Fruit fly (Drosophila melanogaster) Kc167 (cell line): ENCODE results near the gene CG33795.

Experiments used
- Myc ChIP-seq: fragments of >200 bp; optimal IDR thresholded peaks from 2 replicates; lab custom pipeline; 2017; ENCODE audit warnings: missing external identifiers
- Sin3A ChIP-seq: fragments of >200 bp; optimal IDR thresholded peaks from 2 replicates; lab custom pipeline; 2018; ENCODE audit warnings: missing external identifiers
- h ChIP-seq: fragments of >200 bp; optimal IDR thresholded peaks from 3 replicates; lab custom pipeline; 2018; ENCODE audit warnings: missing external identifiers
- insv ChIP-seq: fragments of >200 bp; optimal IDR thresholded peaks from 3 replicates; lab custom pipeline; 2018; ENCODE audit warnings: missing external identifiers
- psq ChIP-seq: fragments of >200 bp; optimal IDR thresholded peaks from 2 replicates; lab custom pipeline; 2017; ENCODE audit warnings: missing external identifiers
- ttk ChIP-seq: sonication (Bioruptor generic); optimal IDR thresholded peaks from 2 replicates; lab custom pipeline; 2017; ENCODE audit warnings: missing external identifiers

The CG33795 gene

DNA sequence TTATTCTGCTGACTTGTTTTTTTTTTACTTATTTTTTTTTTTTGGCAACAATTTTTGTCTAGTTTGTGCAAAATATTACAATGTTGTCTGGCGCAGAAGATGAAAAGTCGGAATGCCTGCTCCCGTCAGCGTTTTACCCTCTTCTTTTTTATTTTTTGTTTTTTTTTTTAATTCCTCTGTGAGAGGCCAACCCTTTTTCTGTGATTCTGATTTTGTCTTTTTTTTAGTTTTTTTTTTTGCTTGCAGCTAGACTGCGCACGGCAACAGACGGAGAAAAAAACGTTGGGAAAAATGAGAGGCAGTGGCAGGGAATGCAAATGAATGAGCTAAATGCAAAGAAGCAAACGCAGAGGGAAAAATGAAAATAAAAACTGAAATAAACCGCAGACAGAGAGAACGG lies 18.1 kb downstream of the CG33795 start:
- TF ChIP-seq ttk (lab: Kevin White, UChicago), result no peak
- no peak for TF ChIP-seq psq (lab: Kevin White, UChicago)
- TF ChIP-seq h, result no peak
- TF ChIP-seq insv (lab: Kevin White, UChicago), result no peak
- no peak for TF ChIP-seq Sin3A (lab: Kevin White, UChicago)

DNA sequence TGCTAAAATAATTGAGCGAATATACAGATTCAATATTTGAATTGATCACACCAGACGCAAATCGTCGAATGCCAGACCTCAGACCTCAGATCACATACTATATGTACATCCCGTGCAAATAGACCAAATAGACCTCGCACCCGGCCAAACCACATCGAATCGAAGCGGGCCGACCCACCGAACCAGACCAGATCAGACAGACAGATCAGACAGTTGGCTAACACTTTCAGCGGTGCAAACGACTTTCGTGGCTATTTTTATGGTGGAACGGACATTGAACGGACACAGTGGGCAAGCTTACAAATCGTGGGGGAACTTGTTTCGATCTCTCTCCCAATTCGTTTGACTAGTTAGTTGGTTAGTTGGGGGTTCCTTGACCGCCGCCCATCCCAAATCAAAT lies 19.4 kb downstream of the CG33795 start:
- TF ChIP-seq psq (lab: Kevin White, UChicago), result no peak
- TF ChIP-seq ttk (lab: Kevin White, UChicago), result no peak
- TF ChIP-seq Sin3A (lab: Kevin White, UChicago), result no peak
- TF ChIP-seq insv (lab: Kevin White, UChicago), result no peak
- no peak for TF ChIP-seq Myc
- TF ChIP-seq h, result no peak

DNA sequence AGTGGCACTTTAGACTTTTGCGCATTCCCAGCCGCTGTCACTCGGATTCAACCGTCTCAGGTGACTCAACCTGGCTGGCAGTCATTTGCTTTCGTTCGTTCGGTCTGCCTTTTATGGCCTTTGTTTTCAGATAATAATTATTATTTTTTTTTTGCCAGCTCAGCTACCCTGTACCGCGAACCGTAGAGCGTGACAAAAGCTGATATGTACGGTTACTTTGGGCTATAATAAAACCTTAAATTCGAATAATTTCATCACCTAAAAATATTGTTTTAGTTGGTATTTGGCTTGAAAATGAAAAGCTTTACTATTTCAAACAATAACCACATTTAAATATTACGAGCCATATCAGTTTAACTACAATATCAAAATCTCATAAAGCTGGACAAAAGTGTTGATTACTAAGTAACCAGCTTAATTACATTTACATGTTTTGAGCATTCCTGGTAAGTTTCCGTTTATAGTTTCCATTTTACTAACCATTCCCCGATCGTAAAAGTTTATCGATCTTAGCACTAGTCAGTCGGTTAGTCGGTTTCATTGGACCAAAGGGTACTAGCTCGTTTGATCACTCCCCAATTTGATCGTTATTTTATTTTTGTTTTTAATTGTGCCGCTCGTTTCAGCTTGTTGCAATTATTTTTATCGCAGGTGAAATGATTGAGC lies 20.2 kb downstream of the CG33795 start:
- TF ChIP-seq h, result no peak
- no peak for TF ChIP-seq Myc
- no peak for TF ChIP-seq psq (lab: Kevin White, UChicago)
- TF ChIP-seq Sin3A (lab: Kevin White, UChicago), result no peak
- TF ChIP-seq ttk (lab: Kevin White, UChicago), result no peak
- TF ChIP-seq insv (lab: Kevin White, UChicago), result no peak

DNA sequence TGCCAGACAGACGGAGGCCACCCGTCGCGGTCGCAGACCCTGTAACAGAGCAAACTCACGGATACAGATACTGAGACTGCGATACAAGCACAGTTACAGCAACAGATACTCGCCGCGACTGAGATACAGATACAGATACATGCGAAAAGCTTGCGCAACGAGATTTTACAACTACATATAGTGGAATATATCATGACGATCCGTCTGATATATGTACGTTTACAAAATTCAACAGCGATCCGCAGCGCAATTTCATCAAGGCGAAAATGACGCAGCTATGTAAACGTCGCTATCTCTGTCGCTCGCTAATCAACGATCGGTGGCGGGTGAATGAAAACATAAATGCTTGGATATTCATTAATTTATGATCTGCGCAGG lies 21.0 kb downstream of the CG33795 start:
- TF ChIP-seq Sin3A (lab: Kevin White, UChicago) (no peak), Myc (no peak), ttk (lab: Kevin White, UChicago) (no peak), h (no peak), insv (lab: Kevin White, UChicago) (no peak), psq (lab: Kevin White, UChicago) (no peak)

DNA sequence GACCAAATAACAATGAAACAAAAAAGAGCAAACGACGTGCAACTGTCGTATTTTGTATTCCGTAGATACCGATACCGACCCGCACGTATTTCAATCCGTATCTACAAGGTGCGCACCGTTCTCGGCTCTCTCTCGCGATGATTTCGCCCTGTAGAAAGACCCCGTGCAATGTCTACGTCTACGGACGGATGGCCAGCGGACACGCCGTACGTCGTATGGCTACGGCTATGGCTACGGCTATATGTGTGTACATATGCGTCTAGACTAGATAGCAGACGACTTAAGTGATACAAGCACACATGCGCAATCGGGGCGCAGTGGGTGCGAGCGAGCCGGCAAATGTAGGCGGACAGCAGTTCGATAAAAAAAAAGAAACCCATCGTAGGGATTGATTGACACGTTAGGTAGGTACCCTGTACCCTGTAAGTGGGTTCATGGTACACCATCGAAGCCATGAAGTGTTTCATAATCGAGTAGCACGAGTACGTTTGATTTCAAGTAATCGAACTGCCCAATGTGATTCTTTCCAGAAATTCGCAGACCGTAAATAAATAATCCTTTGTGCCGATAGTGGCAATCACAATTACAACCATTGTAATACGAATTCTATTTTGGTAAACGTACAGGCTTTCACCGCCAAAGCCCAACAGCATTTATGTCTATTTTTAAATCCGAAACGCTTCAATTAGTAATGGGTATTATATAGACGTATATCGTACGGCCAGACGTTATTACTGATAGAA lies 21.6 kb downstream of the CG33795 start:
- TF ChIP-seq h (no peak), ttk (lab: Kevin White, UChicago) (no peak), Myc (no peak)

DNA sequence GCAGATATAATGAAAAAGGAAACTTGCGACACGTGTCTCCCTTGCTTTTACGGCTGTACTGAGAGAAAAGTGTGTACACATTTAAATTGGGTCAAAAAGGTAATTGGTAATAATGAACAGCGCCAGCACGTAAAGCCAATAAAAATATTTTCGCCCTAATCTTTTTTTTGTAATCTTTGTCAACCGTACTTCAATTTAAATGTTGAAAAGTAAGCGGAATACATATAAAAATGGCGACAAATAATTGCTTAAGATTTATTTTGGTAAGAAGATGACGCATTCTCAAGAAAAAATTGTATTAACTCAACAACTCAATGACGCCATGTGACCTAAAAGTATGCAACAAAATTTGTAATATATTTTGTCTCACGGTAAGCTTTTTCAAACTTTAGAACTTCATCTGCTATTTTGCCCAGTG lies 23.4 kb downstream of the CG33795 start:
- TF ChIP-seq Sin3A (lab: Kevin White, UChicago) (no peak), ttk (lab: Kevin White, UChicago) (no peak), Myc (no peak), psq (lab: Kevin White, UChicago) (no peak), insv (lab: Kevin White, UChicago) (no peak), h (no peak)

DNA sequence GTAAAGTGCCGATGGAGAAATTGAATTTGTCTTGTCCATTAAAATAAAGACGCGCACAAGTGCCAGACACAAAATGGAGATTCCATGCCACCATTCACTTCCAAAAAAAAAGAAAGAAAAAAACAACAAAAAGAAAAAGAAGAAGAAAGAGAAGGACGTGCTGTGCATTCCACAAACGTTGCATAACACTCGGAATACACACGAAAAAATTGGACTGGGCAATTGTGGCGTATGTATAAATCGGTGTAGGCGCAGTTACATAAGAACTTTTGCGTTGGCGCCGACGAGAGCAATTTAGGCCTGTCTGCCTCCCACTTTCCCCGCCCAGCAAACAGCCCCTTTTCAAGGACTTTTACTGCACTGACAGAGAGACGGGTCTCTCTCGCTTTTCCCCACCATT lies 23.9 kb downstream of the CG33795 start:
- TF ChIP-seq psq (lab: Kevin White, UChicago), result no peak
- TF ChIP-seq Sin3A (lab: Kevin White, UChicago), result no peak
- no peak for TF ChIP-seq insv (lab: Kevin White, UChicago)
- no peak for TF ChIP-seq h
- no peak for TF ChIP-seq ttk (lab: Kevin White, UChicago)
- no peak for TF ChIP-seq Myc

DNA sequence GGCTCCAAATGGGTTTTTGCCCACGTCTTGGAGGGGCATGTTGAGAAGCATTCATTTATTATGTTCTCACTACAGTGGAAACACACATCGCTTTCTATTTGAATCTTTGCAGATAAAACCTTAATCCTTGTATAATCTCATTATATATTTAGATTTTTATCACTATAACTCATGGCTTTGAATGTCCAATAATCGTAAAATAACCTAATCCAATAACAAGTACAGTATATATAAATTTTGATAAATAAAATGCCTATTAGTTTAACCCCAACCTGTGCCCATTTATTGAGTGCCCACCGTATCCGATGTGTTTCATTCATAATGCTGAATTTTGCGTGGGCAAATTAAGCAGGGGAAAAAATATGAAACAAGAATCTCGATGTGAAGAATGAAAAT lies 24.6 kb downstream of the CG33795 start:
- TF ChIP-seq ttk (lab: Kevin White, UChicago), result no peak

DNA sequence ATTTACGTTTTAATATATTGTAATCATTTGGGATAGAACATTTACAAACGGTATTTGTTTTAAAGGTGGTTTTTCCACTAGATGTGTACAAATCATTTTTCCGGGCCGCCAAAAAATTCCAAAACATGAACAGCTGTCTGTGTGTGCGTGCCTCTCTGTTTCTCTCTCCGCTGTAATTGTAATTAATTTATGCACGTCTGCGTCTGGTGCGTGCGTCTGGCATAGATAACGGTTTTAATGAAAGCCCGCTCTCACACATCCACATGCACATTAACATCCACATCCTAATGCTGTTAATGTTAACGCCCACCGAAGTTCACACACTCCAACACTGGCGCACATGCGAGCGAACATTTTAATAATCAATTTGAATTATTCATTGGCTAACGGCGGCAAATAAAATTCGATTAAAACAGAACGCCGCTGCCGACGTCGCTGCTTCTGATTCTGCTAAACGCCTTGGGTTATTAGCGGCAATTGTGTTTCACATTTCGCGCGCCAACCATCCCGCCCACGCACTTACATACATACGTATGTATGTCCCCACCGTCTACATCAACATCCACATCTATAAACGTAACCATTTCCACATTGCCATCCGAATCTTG lies 25.1 kb downstream of the CG33795 start:
- TF ChIP-seq Sin3A (lab: Kevin White, UChicago) (no peak), Myc (no peak), ttk (lab: Kevin White, UChicago) (no peak), psq (lab: Kevin White, UChicago) (no peak), insv (lab: Kevin White, UChicago) (no peak), h (no peak)

DNA sequence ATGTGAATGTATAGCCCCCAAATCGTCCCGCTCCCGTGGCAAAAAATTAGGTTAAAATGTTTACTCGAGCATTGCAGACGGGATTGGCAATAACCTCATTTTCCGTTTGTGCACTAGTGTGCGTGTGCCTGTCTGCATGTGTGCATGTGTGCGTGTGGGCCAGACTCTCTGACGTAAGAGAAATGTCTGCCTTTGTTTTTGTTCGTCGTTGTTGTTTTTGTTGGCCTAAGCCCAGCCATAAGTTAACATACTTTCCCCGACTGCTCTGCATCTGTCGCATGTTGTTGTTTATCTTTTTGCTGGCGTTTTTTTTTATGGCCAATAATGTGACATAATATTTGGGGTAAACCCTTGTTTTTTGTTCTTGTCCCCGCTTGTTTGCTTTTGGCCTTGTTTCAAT lies 25.9 kb downstream of the CG33795 start:
- TF ChIP-seq h (no peak), Myc (no peak), psq (lab: Kevin White, UChicago) (no peak), insv (lab: Kevin White, UChicago) (no peak), Sin3A (lab: Kevin White, UChicago) (no peak), ttk (lab: Kevin White, UChicago) (no peak)

DNA sequence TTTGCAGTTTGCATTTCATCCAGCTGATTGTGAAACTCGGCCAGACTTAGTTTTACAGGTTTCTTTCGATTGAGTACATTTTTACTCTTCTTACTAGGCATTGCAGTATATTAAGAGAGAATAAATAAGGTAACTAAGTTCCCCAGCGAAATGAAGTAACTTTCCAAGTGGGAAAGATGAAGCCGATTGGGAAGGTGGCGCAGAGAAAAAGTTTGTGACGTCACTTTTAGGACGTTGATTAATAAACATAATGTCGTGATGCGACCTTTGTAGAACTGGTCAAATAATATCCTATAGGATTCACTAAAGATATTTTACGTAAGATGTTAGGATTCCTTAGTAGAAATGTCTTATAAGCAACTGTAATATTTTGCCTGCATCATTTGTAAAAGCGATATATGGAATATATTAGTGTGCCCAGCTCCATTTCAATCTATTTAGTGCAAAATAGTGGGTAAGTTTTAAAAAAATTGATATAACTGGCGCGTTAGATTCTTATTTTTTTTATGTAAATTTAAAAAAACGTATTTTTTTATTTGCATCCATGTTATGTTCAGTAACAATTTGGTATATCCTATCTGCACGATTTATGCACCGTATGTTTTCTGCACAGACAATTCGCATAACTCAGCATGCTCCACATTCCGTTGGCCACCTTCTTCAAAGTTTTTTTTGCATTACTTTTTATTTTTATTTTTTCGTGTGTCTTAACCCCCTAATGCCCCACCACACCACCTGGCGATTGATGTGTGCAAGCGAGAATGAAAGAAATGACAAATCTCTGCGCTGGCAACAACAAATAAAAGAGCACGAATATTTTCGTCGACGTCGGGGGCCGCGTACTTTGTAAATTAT lies 27.3 kb downstream of the CG33795 start, which contains the start of gene CG32152:
Gene CG32152, minus strand, starts transcription at position 352 of the 855 bp plus-strand sequence.
- TF ChIP-seq Sin3A (lab: Kevin White, UChicago) (no peak), insv (lab: Kevin White, UChicago) (no peak), ttk (lab: Kevin White, UChicago) (no peak), h (no peak), Myc (no peak), psq (lab: Kevin White, UChicago) (no peak)

DNA sequence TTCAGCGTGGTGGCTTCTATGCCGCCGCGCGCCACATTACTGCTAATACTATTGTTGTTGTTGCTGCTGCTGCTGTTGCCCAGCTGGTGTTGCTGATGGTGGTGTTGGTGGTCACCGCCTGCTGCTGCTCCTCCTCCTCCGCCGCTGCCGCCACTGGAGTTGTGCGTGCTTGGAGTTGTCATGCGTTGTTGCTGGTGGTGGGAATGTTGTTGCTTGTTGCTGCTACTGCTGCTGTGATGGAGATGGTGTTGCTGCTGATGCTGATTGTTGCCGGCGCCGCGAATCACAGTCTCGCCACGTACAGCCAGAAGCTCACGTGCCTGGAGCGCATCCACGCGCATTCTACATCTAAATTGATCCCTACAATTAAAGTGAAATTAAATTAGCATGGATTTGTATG lies 29.6 kb downstream of the CG33795 start:
- no peak for TF ChIP-seq Sin3A (lab: Kevin White, UChicago)
- TF ChIP-seq insv (lab: Kevin White, UChicago), result no peak
- no peak for TF ChIP-seq Myc
- no peak for TF ChIP-seq h
- no peak for TF ChIP-seq ttk (lab: Kevin White, UChicago)
- TF ChIP-seq psq (lab: Kevin White, UChicago), result no peak
